Worm (Caenorhabditis elegans) whole organism, early embryonic: ENCODE measurements around the gene srbc-44.

Experiments used
- F13C5.2 ChIP-seq: sonication (generic microtip); optimal IDR thresholded peaks from 2 replicates; lab custom pipeline; 2017; ENCODE audit warnings: mild to moderate bottlenecking, missing genetic modification characterization, inconsistent platforms, missing compliant biosample characterization
- aly-1 ChIP-seq: sonication (generic microtip); optimal IDR thresholded peaks from 2 replicates; lab custom pipeline; 2016; ENCODE audit warnings: missing genetic modification characterization, missing compliant biosample characterization
- ama-1 ChIP-seq: fragments of 150-350 bp; optimal IDR thresholded peaks from 2 replicates; lab custom pipeline; 2014
- ets-7 ChIP-seq: sonication (generic microtip); optimal IDR thresholded peaks from 2 replicates; lab custom pipeline; 2016; ENCODE audit warnings: missing genotype, missing genetic modification characterization, missing compliant biosample characterization
- pes-1 ChIP-seq: fragments of 200-800 bp; sonication (Bioruptor generic); IDR thresholded peaks from 2 replicates; pipeline ENCODE4 v1.3.6; 2022; ENCODE audit warnings: missing genetic modification reagents, missing genetic modification characterization, missing compliant biosample characterization
- sea-1 ChIP-seq: fragments of 200-800 bp; sonication (Bioruptor generic); conservative IDR thresholded peaks from 2 replicates; pipeline ENCODE4 v1.3.6; 2022; ENCODE audit warnings: missing genetic modification characterization, missing compliant biosample characterization
- tbx-11 ChIP-seq: fragments of 200-800 bp; sonication (Bioruptor generic); IDR thresholded peaks from 2 replicates; pipeline ENCODE4 v1.3.6; 2022; ENCODE audit warnings: missing genetic modification characterization, missing compliant biosample characterization
- tra-4 ChIP-seq: sonication (generic microtip); optimal IDR thresholded peaks from 2 replicates; lab custom pipeline; 2017; ENCODE audit warnings: missing genetic modification characterization, missing compliant biosample characterization

DNA sequence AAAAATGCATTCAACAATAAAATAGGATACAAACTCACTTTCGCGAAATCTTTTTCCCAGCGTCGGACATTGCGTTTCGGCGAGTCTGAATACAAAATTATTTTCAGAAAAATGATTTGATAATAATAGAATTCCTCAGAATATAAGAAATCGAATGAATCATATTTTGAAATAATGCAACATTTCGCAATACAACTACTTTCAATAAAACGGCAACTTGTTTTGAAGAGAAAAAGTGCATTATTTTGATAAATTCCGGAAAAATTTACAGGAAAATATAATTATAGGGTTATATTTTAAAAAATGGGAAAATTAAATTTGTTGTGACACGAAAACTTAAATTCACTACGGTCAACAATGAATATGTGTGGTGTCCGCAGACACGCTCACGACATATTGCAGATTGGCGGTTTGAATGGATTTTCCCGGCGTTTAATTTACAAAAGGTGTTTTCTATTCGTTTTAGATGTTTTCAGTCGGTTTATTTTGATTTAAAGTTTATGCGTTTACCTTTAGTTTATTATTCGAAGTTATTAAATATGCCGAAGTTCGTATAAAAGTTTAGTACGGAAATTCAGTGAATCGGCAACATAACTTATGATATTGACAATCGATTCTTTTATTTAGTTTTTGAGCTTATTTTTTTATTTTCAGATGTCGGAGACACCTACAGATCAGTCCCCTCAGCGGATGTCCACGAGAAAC, 24.9 kb downstream of the srbc-44 start, which contains the start of the genes abcf-1 and scc-3:
- TF ChIP-seq ama-1 (lab: Kevin White, UChicago) = no peak
- TF ChIP-seq tbx-11 (GFP tag; lab: Robert Waterston, UW) = no peak
- no peak for TF ChIP-seq aly-1 (tag; lab: Kevin White, UChicago)
- no peak for TF ChIP-seq tra-4
- TF ChIP-seq sea-1 (GFP tag; lab: Robert Waterston, UW) = no peak
- no peak for TF ChIP-seq pes-1 (GFP tag; lab: Robert Waterston, UW)
- no peak for TF ChIP-seq ets-7 (tag; lab: Kevin White, UChicago)
- peak; percentile 20 for TF ChIP-seq F13C5.2 (tag; lab: Kevin White, UChicago)
